Fruit fly (Drosophila melanogaster) whole organism, embryonic: Measurements from ENCODE around the gene CG13070.

Experiments used
- C15 ChIP-seq: fragments of 200-800 bp; sonication (Bioruptor generic); IDR thresholded peaks from 3 replicates; pipeline ENCODE4 v1.3.6; 2022; ENCODE audit warnings: missing biosample characterization, missing genetic modification characterization
- CG10366 ChIP-seq: fragments of 200-800 bp; sonication (Bioruptor generic); IDR thresholded peaks from 2 replicates; pipeline ENCODE4 v1.3.6; 2022; ENCODE audit warnings: missing biosample characterization, missing genetic modification characterization
- CG10462 ChIP-seq: fragments of 200-800 bp; sonication (Bioruptor generic); optimal IDR thresholded peaks from 2 replicates; lab custom pipeline; 2016; ENCODE audit warnings: missing biosample characterization, missing genetic modification characterization
- CG11085 ChIP-seq: fragments of 200-800 bp; sonication (Bioruptor generic); IDR thresholded peaks from 2 replicates; pipeline ENCODE4 v1.3.6; 2022; ENCODE audit warnings: missing biosample characterization, missing genetic modification characterization
- CG11560 ChIP-seq: fragments of 200-800 bp; sonication (Bioruptor generic); IDR thresholded peaks from 3 replicates; pipeline ENCODE4 v1.3.6; 2022; ENCODE audit warnings: missing biosample characterization, missing genetic modification characterization
- CG11723 ChIP-seq: fragments of 200-800 bp; sonication (Bioruptor generic); optimal IDR thresholded peaks from 2 replicates; lab custom pipeline; 2017; ENCODE audit warnings: missing biosample characterization, mild to moderate bottlenecking, missing genetic modification characterization
- CG12219 ChIP-seq: fragments of 200-800 bp; sonication (Bioruptor generic); optimal IDR thresholded peaks from 3 replicates; lab custom pipeline; 2018; ENCODE audit warnings: missing biosample characterization, mild to moderate bottlenecking, missing genetic modification characterization
- CG15269 ChIP-seq: fragments of 200-800 bp; sonication (Bioruptor generic); optimal IDR thresholded peaks from 2 replicates; lab custom pipeline; 2018; ENCODE audit warnings: missing biosample characterization, mild to moderate bottlenecking, missing genetic modification characterization, moderate library complexity
- CG17912 ChIP-seq: fragments of 200-800 bp; sonication (Bioruptor generic); optimal IDR thresholded peaks from 2 replicates; lab custom pipeline; 2018; ENCODE audit warnings: missing biosample characterization, mild to moderate bottlenecking, missing genetic modification characterization
- CG1792 ChIP-seq: fragments of 200-800 bp; sonication (Bioruptor generic); optimal IDR thresholded peaks from 2 replicates; lab custom pipeline; 2016; ENCODE audit warnings: missing biosample characterization, missing genetic modification characterization
- CG2116 ChIP-seq: fragments of 200-800 bp; sonication (Bioruptor generic); optimal IDR thresholded peaks from 3 replicates; lab custom pipeline; 2018; ENCODE audit warnings: missing biosample characterization, mild to moderate bottlenecking, missing genetic modification characterization
- CG2129 ChIP-seq: fragments of 200-800 bp; sonication (Bioruptor generic); IDR thresholded peaks from 2 replicates; pipeline ENCODE4 v1.3.6; 2022; ENCODE audit warnings: missing biosample characterization, missing genetic modification characterization; ENCODE audit not compliant: partially characterized antibody
- CG2202 ChIP-seq: fragments of 200-800 bp; sonication (Bioruptor generic); optimal IDR thresholded peaks from 2 replicates; lab custom pipeline; 2018; ENCODE audit warnings: missing biosample characterization, mild to moderate bottlenecking, missing genetic modification characterization
- CG3163 ChIP-seq: fragments of 200-800 bp; sonication (Bioruptor generic); optimal IDR thresholded peaks from 3 replicates; lab custom pipeline; 2016; ENCODE audit warnings: missing biosample characterization, missing genetic modification characterization
- CG33557 ChIP-seq: fragments of 200-800 bp; sonication (Bioruptor generic); optimal IDR thresholded peaks from 2 replicates; lab custom pipeline; 2019; ENCODE audit warnings: missing biosample characterization, mild to moderate bottlenecking, missing genetic modification characterization, moderate library complexity
- CG4404 ChIP-seq: fragments of 200-800 bp; sonication (Bioruptor generic); IDR thresholded peaks from 2 replicates; pipeline ENCODE4 v1.3.6; 2022; ENCODE audit warnings: missing biosample characterization, missing genetic modification characterization
- CG6765 ChIP-seq: fragments of 200-800 bp; sonication (Bioruptor generic); optimal IDR thresholded peaks from 3 replicates; lab custom pipeline; 2017; ENCODE audit warnings: missing biosample characterization, mild to moderate bottlenecking, missing genetic modification characterization
- CG7271 ChIP-seq: fragments of 200-800 bp; sonication (Bioruptor generic); optimal IDR thresholded peaks from 2 replicates; lab custom pipeline; 2018; ENCODE audit warnings: missing biosample characterization, mild to moderate bottlenecking, missing genetic modification characterization, moderate library complexity
- CG7987 ChIP-seq: fragments of 200-800 bp; sonication (Bioruptor generic); optimal IDR thresholded peaks from 2 replicates; lab custom pipeline; 2018; ENCODE audit warnings: missing biosample characterization, mild to moderate bottlenecking, missing genetic modification characterization, moderate library complexity
- CG9215 ChIP-seq: fragments of 200-800 bp; sonication (Bioruptor generic); IDR thresholded peaks from 2 replicates; pipeline ENCODE4 v1.3.6; 2022; ENCODE audit warnings: missing biosample characterization, missing genetic modification characterization
- CrebB ChIP-seq: fragments of 200-800 bp; sonication (Bioruptor generic); optimal IDR thresholded peaks from 3 replicates; lab custom pipeline; 2018; ENCODE audit warnings: missing biosample characterization, mild to moderate bottlenecking, missing genetic modification characterization
- ERR ChIP-seq: fragments of 200-800 bp; sonication (Bioruptor generic); optimal IDR thresholded peaks from 2 replicates; lab custom pipeline; 2016; ENCODE audit warnings: missing biosample characterization, missing genetic modification characterization
- HLH4C ChIP-seq: fragments of 200-800 bp; sonication (Bioruptor generic); IDR thresholded peaks from 3 replicates; pipeline ENCODE4 v1.3.6; 2022; ENCODE audit warnings: missing biosample characterization, missing genetic modification characterization; ENCODE audit not compliant: partially characterized antibody
- Hmr ChIP-seq: fragments of 200-800 bp; sonication (Bioruptor generic); optimal IDR thresholded peaks from 3 replicates; lab custom pipeline; 2017; ENCODE audit warnings: mild to moderate bottlenecking, missing biosample characterization, missing genetic modification reagents, missing genetic modification characterization
- Lim3 ChIP-seq: fragments of 200-800 bp; sonication (Bioruptor generic); IDR thresholded peaks from 2 replicates; pipeline ENCODE4 v1.3.6; 2022; ENCODE audit warnings: missing biosample characterization, missing genetic modification characterization
- Ptx1 ChIP-seq: fragments of 200-800 bp; sonication (Bioruptor generic); IDR thresholded peaks from 2 replicates; pipeline ENCODE4 v1.3.6; 2022; ENCODE audit warnings: missing biosample characterization, missing genetic modification characterization
- Trl ChIP-seq, 3 experiments: fragments of >200 bp in 2 of 3; fragments of 200-800 bp in 1 of 3; sonication (Bioruptor generic) in 1 of 3; optimal IDR thresholded peaks; 2 replicates in 1 of 3; 3 replicates in 2 of 3; lab custom pipeline; 2016 to 2017; ENCODE audit warnings: missing biosample characterization in 1 of 3, missing genetic modification characterization in 1 of 3
- Xbp1 ChIP-seq: fragments of 200-800 bp; sonication (Bioruptor generic); optimal IDR thresholded peaks from 3 replicates; lab custom pipeline; 2016; ENCODE audit warnings: missing biosample characterization, mild to moderate bottlenecking, missing genetic modification characterization
- Xrp1 ChIP-seq: fragments of 200-800 bp; sonication (Bioruptor generic); IDR thresholded peaks from 2 replicates; pipeline ENCODE4 v1.3.6; 2022; ENCODE audit warnings: missing biosample characterization, missing genetic modification characterization
- ab ChIP-seq: fragments of 200-800 bp; sonication (Bioruptor generic); optimal IDR thresholded peaks from 2 replicates; lab custom pipeline; 2016; ENCODE audit warnings: missing biosample characterization, missing genetic modification characterization
- ase ChIP-seq: fragments of 200-800 bp; sonication (Bioruptor generic); IDR thresholded peaks from 3 replicates; pipeline ENCODE4 v1.3.6; 2022; ENCODE audit warnings: missing biosample characterization, missing genetic modification characterization
- bcd ChIP-seq: fragments of 200-800 bp; sonication (Bioruptor generic); optimal IDR thresholded peaks from 2 replicates; lab custom pipeline; 2017; ENCODE audit warnings: missing biosample characterization, mild to moderate bottlenecking, missing genetic modification characterization
- dan ChIP-seq: fragments of 200-800 bp; sonication (Bioruptor generic); IDR thresholded peaks from 2 replicates; pipeline ENCODE4 v1.3.6; 2022; ENCODE audit warnings: missing biosample characterization, missing genetic modification characterization
- ems ChIP-seq: fragments of 200-800 bp; sonication (Bioruptor generic); optimal IDR thresholded peaks from 3 replicates; lab custom pipeline; 2016; ENCODE audit warnings: missing biosample characterization, missing genetic modification characterization
- eve ChIP-seq, 2 experiments: fragments of >200 bp; optimal IDR thresholded peaks; 2 replicates each; lab custom pipeline; 2017; ENCODE audit warnings: missing biosample characterization in 2 of 2, missing genetic modification characterization in 2 of 2
- fd102C ChIP-seq: fragments of 200-800 bp; sonication (Bioruptor generic); optimal IDR thresholded peaks from 2 replicates; lab custom pipeline; 2018; ENCODE audit warnings: missing biosample characterization, mild to moderate bottlenecking, missing genetic modification characterization, moderate library complexity
- gsb ChIP-seq: fragments of 200-800 bp; sonication (Bioruptor generic); IDR thresholded peaks from 2 replicates; pipeline ENCODE4 v1.3.6; 2022; ENCODE audit warnings: missing biosample characterization, missing genetic modification characterization
- hb ChIP-seq: fragments of 200-800 bp; sonication (Bioruptor generic); IDR thresholded peaks from 3 replicates; pipeline ENCODE4 v1.3.6; 2022; ENCODE audit warnings: missing biosample characterization, missing genetic modification characterization; ENCODE audit not compliant: partially characterized antibody
- ken ChIP-seq: fragments of 200-800 bp; sonication (Bioruptor generic); IDR thresholded peaks from 3 replicates; pipeline ENCODE4 v1.3.6; 2022; ENCODE audit warnings: missing biosample characterization, missing genetic modification characterization
- onecut ChIP-seq: fragments of 200-800 bp; sonication (Bioruptor generic); IDR thresholded peaks from 2 replicates; pipeline ENCODE4 v1.3.6; 2022; ENCODE audit warnings: missing biosample characterization, missing genetic modification characterization
- org-1 ChIP-seq: fragments of 200-800 bp; sonication (Bioruptor generic); optimal IDR thresholded peaks from 2 replicates; lab custom pipeline; 2017; ENCODE audit warnings: missing biosample characterization, missing genetic modification characterization
- pum ChIP-seq: fragments of 200-800 bp; sonication (Bioruptor generic); optimal IDR thresholded peaks from 2 replicates; lab custom pipeline; 2016; ENCODE audit warnings: missing biosample characterization, missing genetic modification characterization
- rib ChIP-seq: fragments of 200-800 bp; sonication (Bioruptor generic); IDR thresholded peaks from 2 replicates; pipeline ENCODE4 v1.3.6; 2022; ENCODE audit warnings: missing biosample characterization, missing genetic modification characterization
- ro ChIP-seq: fragments of 200-800 bp; sonication (Bioruptor generic); IDR thresholded peaks from 2 replicates; pipeline ENCODE4 v1.3.6; 2022; ENCODE audit warnings: missing biosample characterization, missing genetic modification characterization
- sima ChIP-seq: fragments of 200-800 bp; sonication (Bioruptor generic); optimal IDR thresholded peaks from 2 replicates; lab custom pipeline; 2016; ENCODE audit warnings: missing biosample characterization, missing genetic modification characterization
- slbo ChIP-seq: fragments of 200-800 bp; sonication (Bioruptor generic); IDR thresholded peaks from 2 replicates; pipeline ENCODE4 v1.3.6; 2022; ENCODE audit warnings: missing biosample characterization, missing genetic modification characterization
- slp2 ChIP-seq: fragments of 200-800 bp; sonication (Bioruptor generic); optimal IDR thresholded peaks from 2 replicates; lab custom pipeline; 2016; ENCODE audit warnings: missing biosample characterization, missing genetic modification characterization
- tna ChIP-seq: fragments of 200-800 bp; sonication (Bioruptor generic); IDR thresholded peaks from 2 replicates; pipeline ENCODE4 v1.3.6; 2022; ENCODE audit warnings: missing biosample characterization, missing genetic modification characterization; ENCODE audit not compliant: partially characterized antibody
- zen ChIP-seq: fragments of 200-800 bp; sonication (Bioruptor generic); optimal IDR thresholded peaks from 3 replicates; lab custom pipeline; 2018; ENCODE audit warnings: missing biosample characterization, mild to moderate bottlenecking, missing genetic modification characterization, moderate library complexity
- zen2 ChIP-seq: fragments of 200-800 bp; sonication (Bioruptor generic); IDR thresholded peaks from 3 replicates; pipeline ENCODE4 v1.3.6; 2022; ENCODE audit warnings: missing biosample characterization, missing genetic modification characterization; ENCODE audit not compliant: partially characterized antibody

The CG13070 gene

DNA sequence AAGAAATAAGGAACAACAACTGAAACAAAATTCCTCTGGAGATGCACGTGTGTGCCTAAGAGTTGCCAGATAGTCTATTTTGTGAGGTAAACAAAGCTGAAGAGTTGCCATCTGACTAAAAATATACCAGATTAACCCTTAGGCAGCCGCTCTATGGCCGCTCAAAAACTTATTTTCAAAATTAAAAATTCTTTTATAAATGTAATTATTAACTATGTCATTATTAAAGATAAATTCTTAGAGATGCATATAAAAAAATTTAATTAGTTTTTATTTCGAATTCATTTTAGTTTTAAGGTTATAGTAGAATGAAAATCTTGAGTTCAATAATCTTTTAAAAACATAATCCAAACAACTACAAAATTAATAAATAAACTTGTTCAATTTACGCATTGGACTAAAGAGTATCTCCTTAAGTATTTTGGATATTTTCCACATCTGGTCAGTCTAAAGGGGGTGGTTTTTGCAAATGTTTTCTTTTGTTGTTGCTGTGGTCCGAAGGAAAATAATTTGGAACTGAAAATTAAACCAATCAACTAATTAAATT is 34.4 kb upstream of the CG13070 start, which contains the start of gene Tmx3 (continued):
- TF ChIP-seq fd102C (GFP tag; lab: Kevin White, UChicago) (no peak), ase (peak; percentile 86), CG33557 (GFP tag; lab: Kevin White, UChicago) (peak; percentile 75), CG15269 (peak; percentile 90), CG7271 (tag; lab: Kevin White, UChicago) (peak; percentile 52), rib (GFP tag; lab: Robert Waterston, UW) (peak; percentile 92), ro (GFP tag; lab: Robert Waterston, UW) (peak; percentile 85), CG4404 (GFP tag; lab: Robert Waterston, UW) (peak; percentile 83), CG11723 (GFP tag; lab: Kevin White, UChicago) (no peak), gsb (GFP tag; lab: Robert Waterston, UW) (no peak), ken (peak; percentile 92), sima (no peak), HLH4C (GFP tag; lab: Robert Waterston, UW) (no peak), Ptx1 (GFP tag; lab: Robert Waterston, UW) (peak; percentile 95), CG12219 (GFP tag; lab: Kevin White, UChicago) (no peak), tna (GFP tag; lab: Robert Waterston, UW) (no peak), CG10462 (peak; percentile 65), onecut (peak; percentile 67), pum (peak; percentile 55), CG17912 (GFP tag; lab: Kevin White, UChicago) (no peak), CG6765 (GFP tag; lab: Kevin White, UChicago) (peak; percentile 58), ERR (GFP tag; lab: Kevin White, UChicago) (no peak), Lim3 (GFP tag; lab: Robert Waterston, UW) (0 out of 2 replicates have a peak, but pooled peaks have one; percentile 32), bcd (GFP tag; lab: Kevin White, UChicago) (peak; percentile 86), ems (GFP tag; lab: Kevin White, UChicago) (peak; percentile 57), Xbp1 (GFP tag; lab: Kevin White, UChicago) (peak; percentile 93), slbo (peak; percentile 96), CG2129 (GFP tag; lab: Robert Waterston, UW) (no peak), Trl (optimal IDR thresholded peaks at IDR 0.05; lab: Kevin White, UChicago) (no peak), Trl (GFP tag; optimal IDR thresholded peaks at IDR 0.05; lab: Kevin White, UChicago) (peak; percentile 52), CG9215 (GFP tag; lab: Robert Waterston, UW) (peak; percentile 84), Xrp1 (GFP tag; lab: Robert Waterston, UW) (peak; percentile 90), CG10366 (GFP tag; lab: Robert Waterston, UW) (peak; percentile 91), hb (no peak), CG11560 (tag; lab: Robert Waterston, UW) (peak; percentile 63; the same call in 1 of the 3 replicates), CG3163 (GFP tag; lab: Kevin White, UChicago) (peak; percentile 19), org-1 (peak; percentile 31), slp2 (GFP tag; lab: Kevin White, UChicago) (peak; percentile 32), ab (GFP tag; lab: Kevin White, UChicago) (no peak), CG7987 (no peak), eve (GFP tag; optimal IDR thresholded peaks at IDR 0.05; lab: Kevin White, UChicago) (no peak), C15 (peak; percentile 76; the same call in 2 of the 3 replicates), Hmr (GFP tag; lab: Kevin White, UChicago) (peak; percentile 87), zen (tag; lab: Kevin White, UChicago) (peak; percentile 89), CG1792 (peak; percentile 12), CG2116 (peak; percentile 72), CrebB (peak; percentile 61), CG11085 (GFP tag; lab: Robert Waterston, UW) (peak; percentile 92), CG2202 (tag; lab: Kevin White, UChicago) (peak; percentile 61), dan (GFP tag; lab: Robert Waterston, UW) (no peak), zen2 (GFP tag; lab: Robert Waterston, UW) (no peak)
